Fruit fly (Drosophila melanogaster) whole organism, pupa: ENCODE data around the gene Frq2.

Experiments used
- CG4496 ChIP-seq: fragments of 200-800 bp; sonication (Bioruptor generic); IDR thresholded peaks from 3 replicates; pipeline ENCODE4 v1.3.6; 2022; ENCODE audit warnings: missing biosample characterization, missing genetic modification characterization
- CG8159 ChIP-seq: fragments of 200-800 bp; sonication (Bioruptor generic); optimal IDR thresholded peaks from 3 replicates; lab custom pipeline; 2018; ENCODE audit warnings: missing biosample characterization, mild to moderate bottlenecking, missing genetic modification characterization, moderate library complexity
- EcR ChIP-seq: fragments of 200-800 bp; sonication (Bioruptor generic); optimal IDR thresholded peaks from 3 replicates; lab custom pipeline; 2019; ENCODE audit warnings: missing biosample characterization, missing genetic modification characterization, mild to moderate bottlenecking, moderate library complexity, missing genetic modification reagents
- Pif1B ChIP-seq: fragments of 200-800 bp; sonication (Bioruptor generic); optimal IDR thresholded peaks from 3 replicates; lab custom pipeline; 2016; ENCODE audit warnings: missing biosample characterization, missing genetic modification characterization
- fd96Ca ChIP-seq: fragments of 200-800 bp; sonication (Bioruptor generic); IDR thresholded peaks from 3 replicates; pipeline ENCODE4 v1.3.6; 2022; ENCODE audit warnings: missing biosample characterization, missing genetic modification characterization
- rn ChIP-seq: fragments of 200-800 bp; sonication (Bioruptor generic); IDR thresholded peaks from 2 replicates; pipeline ENCODE4 v1.3.6; 2022; ENCODE audit warnings: missing biosample characterization, missing genetic modification characterization

- TF ChIP-seq rn (GFP tag; lab: Robert Waterston, UW) (no peak), CG4496 (GFP tag; lab: Robert Waterston, UW) (no peak), fd96Ca (GFP tag; lab: Robert Waterston, UW) (no peak), CG8159 (tag; lab: Kevin White, UChicago) (no peak), EcR (GFP tag; lab: Kevin White, UChicago) (no peak), Pif1B (GFP tag; lab: Kevin White, UChicago) (no peak)
Measured at dm6 chrX:18238449-18238848, 61.0 kb downstream of the Frq2 start.
